Fruit fly (Drosophila melanogaster): ENCODE measurements around the gene CG1316.

- TF ChIP-seq ERR (GFP tag; optimal IDR thresholded peaks at IDR 0.05) (no peak), E2f2 (GFP tag; IDR thresholded peaks at IDR 0.05) (peak; percentile 95), Xbp1 (GFP tag; optimal IDR thresholded peaks at IDR 0.05) (no peak), fd102C (GFP tag; optimal IDR thresholded peaks at IDR 0.05) (no peak), CG4707 (GFP tag; optimal IDR thresholded peaks at IDR 0.05) (no peak)
Observed at dm6 chr3L:4277796-4278195, 5.9 kb upstream of the CG1316 start, which contains the start of gene Ctl1.
